Fruit fly (Drosophila melanogaster): ENCODE data around the gene alpha-Man-Ib.

The alpha-Man-Ib gene

DNA sequence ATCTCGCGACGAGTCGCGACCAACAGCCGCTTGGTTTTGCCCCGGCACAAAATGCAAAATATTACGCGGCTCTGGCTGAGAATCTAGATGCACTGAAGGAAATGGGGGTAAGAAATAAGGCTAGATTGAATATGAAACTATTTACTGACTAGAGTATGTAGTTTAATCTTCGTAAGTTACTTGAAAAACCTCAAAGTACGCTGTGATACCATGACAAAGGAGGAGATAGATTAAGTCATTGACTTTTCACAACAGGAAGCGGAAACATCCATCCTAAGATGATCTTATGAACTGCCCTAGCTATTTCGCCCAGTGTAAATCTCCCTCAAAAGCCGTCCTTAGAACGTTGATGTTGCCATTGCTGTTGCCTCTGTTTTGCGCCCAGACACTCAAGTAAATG, 18.5 kb downstream of the alpha-Man-Ib start (continued):
- no peak for TF ChIP-seq CG12391 (tag; optimal IDR thresholded peaks at IDR 0.05)
- TF ChIP-seq ap (GFP tag; IDR thresholded peaks at IDR 0.05): no peak
- no peak for TF ChIP-seq Oaz (GFP tag; IDR thresholded peaks at IDR 0.05)
- no peak for TF ChIP-seq hkb (optimal IDR thresholded peaks at IDR 0.05)
- TF ChIP-seq hkb (GFP tag; IDR thresholded peaks at IDR 0.05): no peak
- no peak for TF ChIP-seq CG12744 (GFP tag; optimal IDR thresholded peaks at IDR 0.05)
- TF ChIP-seq bcd (GFP tag; optimal IDR thresholded peaks at IDR 0.05): no peak
- peak; percentile 10 for TF ChIP-seq CG7556 (GFP tag; optimal IDR thresholded peaks at IDR 0.05)
- TF ChIP-seq mam (GFP tag; optimal IDR thresholded peaks at IDR 0.05): no peak
- TF ChIP-seq CG18599 (GFP tag; optimal IDR thresholded peaks at IDR 0.05): peak; percentile 58
- TF ChIP-seq CG18476 (GFP tag; optimal IDR thresholded peaks at IDR 0.05): no peak
- TF ChIP-seq chif (GFP tag; optimal IDR thresholded peaks at IDR 0.05): no peak
- TF ChIP-seq CG8359 (GFP tag; optimal IDR thresholded peaks at IDR 0.05; ENCODE audit: borderline replicate concordance): no peak
- TF ChIP-seq CG14965 (GFP tag; optimal IDR thresholded peaks at IDR 0.05; ENCODE audit: borderline replicate concordance): no peak
- no peak for TF ChIP-seq CG7786 (GFP tag; optimal IDR thresholded peaks at IDR 0.05)
- no peak for TF ChIP-seq sc (optimal IDR thresholded peaks at IDR 0.05)
- TF ChIP-seq sc (GFP tag; optimal IDR thresholded peaks at IDR 0.05): no peak

dm6 chr3R:29091609-29092008, 21.0 kb downstream of the alpha-Man-Ib start:
- TF ChIP-seq sens (GFP tag) (peak; percentile 29), wor (GFP tag; IDR thresholded peaks at IDR 0.05) (no peak), CG18599 (GFP tag; optimal IDR thresholded peaks at IDR 0.05) (peak; percentile 51), Med (GFP tag) (peak; percentile 15), YL-1 (GFP tag; optimal IDR thresholded peaks at IDR 0.05) (no peak), lab (GFP tag; optimal IDR thresholded peaks at IDR 0.05) (peak; percentile 9), bsh (GFP tag; optimal IDR thresholded peaks at IDR 0.05) (peak in 1 of 2 experiments; percentile 12), Optix (GFP tag; IDR thresholded peaks at IDR 0.05) (0 out of 3 replicates have a peak, but pooled peaks have one; percentile 17)

dm6 chr3R:29089662-29090007, 23.0 kb downstream of the alpha-Man-Ib start:
- no peak for TF ChIP-seq mirr (GFP tag; optimal IDR thresholded peaks at IDR 0.05)
- TF ChIP-seq CG6791 (GFP tag; IDR thresholded peaks at IDR 0.05; ENCODE audit: partially characterized antibody): no peak
- 0 out of 2 replicates have a peak, but pooled peaks have one; percentile 25 for TF ChIP-seq CG14667 (GFP tag; IDR thresholded peaks at IDR 0.05)
- TF ChIP-seq esg (GFP tag; conservative IDR thresholded peaks at IDR 0.05): no peak
- TF ChIP-seq CG16779 (GFP tag; IDR thresholded peaks at IDR 0.05): no peak
- TF ChIP-seq CG18262 (tag; optimal IDR thresholded peaks at IDR 0.05): peak; percentile 52
- no peak for TF ChIP-seq ems (GFP tag; optimal IDR thresholded peaks at IDR 0.05)
- no peak for TF ChIP-seq CG11560 (tag; IDR thresholded peaks at IDR 0.05)
- no peak for TF ChIP-seq GATAe (GFP tag; conservative IDR thresholded peaks at IDR 0.05)
- no peak for TF ChIP-seq kni (GFP tag; optimal IDR thresholded peaks at IDR 0.05)
- no peak for TF ChIP-seq insv (GFP tag; optimal IDR thresholded peaks at IDR 0.05)
- no peak for TF ChIP-seq Ets65A (GFP tag)
- TF ChIP-seq CG10366 (GFP tag; IDR thresholded peaks at IDR 0.05): no peak
- no peak for TF ChIP-seq CG6254 (GFP tag; optimal IDR thresholded peaks at IDR 0.05)
- TF ChIP-seq Vsx1 (GFP tag; optimal IDR thresholded peaks at IDR 0.05): no peak
- TF ChIP-seq Antp (GFP tag; optimal IDR thresholded peaks at IDR 0.05): no peak
- peak; percentile 65 for TF ChIP-seq phol (tag; optimal IDR thresholded peaks at IDR 0.05)
- no peak for TF ChIP-seq Opbp (GFP tag; IDR thresholded peaks at IDR 0.05; ENCODE audit: partially characterized antibody)
- TF ChIP-seq HLH3B (GFP tag; IDR thresholded peaks at IDR 0.05): peak; percentile 35; the same call in 1 of the 2 replicates
- TF ChIP-seq Chrac-16 (GFP tag; optimal IDR thresholded peaks at IDR 0.05): no peak
- TF ChIP-seq CrebB (tag; optimal IDR thresholded peaks at IDR 0.05): no peak
- peak; percentile 75 for TF ChIP-seq CG2678 (tag; optimal IDR thresholded peaks at IDR 0.05)
- peak; percentile 36 for TF ChIP-seq CG18764 (GFP tag; optimal IDR thresholded peaks at IDR 0.05)
- TF ChIP-seq Dll (GFP tag; IDR thresholded peaks at IDR 0.05; ENCODE audit: partially characterized antibody): no peak
- TF ChIP-seq CG12155 (GFP tag; optimal IDR thresholded peaks at IDR 0.05): no peak
- peak; percentile 6; the same call in 1 of the 2 replicates for TF ChIP-seq onecut (GFP tag; IDR thresholded peaks at IDR 0.05)
- no peak for TF ChIP-seq gt (GFP tag; IDR thresholded peaks at IDR 0.05)
